Fruit fly (Drosophila melanogaster): ENCODE data around the gene cv.

The cv gene

DNA sequence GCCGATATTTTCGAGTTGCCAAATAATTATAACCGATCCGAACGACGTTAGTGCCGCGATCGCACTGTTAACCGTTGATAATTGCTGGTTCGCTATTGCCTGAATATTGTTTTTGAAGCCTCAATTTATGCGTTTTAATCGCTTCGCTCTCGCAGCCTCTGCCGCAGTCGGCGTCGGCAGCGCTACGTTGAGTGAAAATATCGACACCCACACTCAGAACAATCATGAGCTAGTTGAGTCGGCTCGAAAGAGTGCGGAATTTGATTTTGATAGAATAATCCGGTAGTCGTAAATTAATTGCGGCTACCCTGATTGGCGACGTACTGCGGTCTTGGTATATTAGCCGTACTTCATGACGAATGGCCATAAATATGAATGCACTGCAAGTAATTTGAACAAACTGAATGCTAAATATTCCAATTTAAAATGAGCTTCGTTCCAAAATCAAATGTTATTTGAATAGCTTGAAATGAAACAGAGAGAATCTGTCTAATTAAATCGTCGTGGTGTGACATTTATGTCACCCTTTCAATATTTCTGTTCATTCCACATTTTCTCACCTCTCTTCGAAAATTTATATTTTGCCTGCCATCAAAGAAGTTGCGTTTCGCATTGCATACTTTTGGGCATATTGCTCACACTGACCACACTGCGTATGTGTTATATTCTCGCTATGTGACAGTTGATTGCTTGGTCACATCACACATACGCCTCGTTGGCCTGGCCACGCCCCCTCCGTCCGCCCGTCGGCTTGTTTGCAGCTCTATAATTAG, 25.8 kb downstream of the cv start:
- TF ChIP-seq noc (tag; optimal IDR thresholded peaks at IDR 0.05), result peak; percentile 95

DNA sequence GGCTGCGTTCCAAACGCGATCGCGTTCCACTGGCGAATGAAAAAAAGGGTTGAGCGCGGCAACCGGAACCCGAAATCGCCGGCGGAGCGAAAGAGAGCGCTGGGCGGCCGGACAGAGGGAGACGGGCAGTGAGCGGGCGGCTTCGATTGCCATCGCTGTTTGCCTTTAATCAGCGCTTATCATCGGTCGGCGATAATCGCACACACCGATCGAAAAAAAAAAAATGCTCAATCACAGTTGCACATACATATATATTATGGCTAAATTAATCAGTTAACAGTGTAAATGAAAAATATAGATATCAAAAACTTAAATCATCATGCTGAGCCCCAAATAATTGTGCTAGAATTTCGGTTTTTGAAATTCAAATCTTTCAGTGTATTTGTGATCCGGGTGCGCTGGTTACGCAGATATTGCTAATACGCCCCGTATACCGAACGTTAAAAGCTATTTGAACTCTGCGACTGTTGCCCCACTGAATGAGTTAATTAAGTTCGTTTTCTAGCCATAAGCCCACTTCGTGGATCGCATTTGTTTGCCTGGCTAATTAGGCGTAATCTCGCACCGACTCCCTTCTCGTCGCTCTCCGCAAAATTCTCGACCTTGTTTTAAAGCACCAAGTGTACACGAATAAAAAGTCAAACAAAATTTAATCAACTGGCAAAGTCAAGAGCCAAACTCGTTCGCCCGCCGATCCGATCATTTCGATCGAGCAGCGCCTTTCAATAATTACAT, 28.1 kb downstream of the cv start, which contains the start of gene CG33080:
TSS of gene CG33080 (minus strand) at position 38 of the 735 bp plus-strand sequence.
- no peak for TF ChIP-seq noc (tag; optimal IDR thresholded peaks at IDR 0.05)

DNA sequence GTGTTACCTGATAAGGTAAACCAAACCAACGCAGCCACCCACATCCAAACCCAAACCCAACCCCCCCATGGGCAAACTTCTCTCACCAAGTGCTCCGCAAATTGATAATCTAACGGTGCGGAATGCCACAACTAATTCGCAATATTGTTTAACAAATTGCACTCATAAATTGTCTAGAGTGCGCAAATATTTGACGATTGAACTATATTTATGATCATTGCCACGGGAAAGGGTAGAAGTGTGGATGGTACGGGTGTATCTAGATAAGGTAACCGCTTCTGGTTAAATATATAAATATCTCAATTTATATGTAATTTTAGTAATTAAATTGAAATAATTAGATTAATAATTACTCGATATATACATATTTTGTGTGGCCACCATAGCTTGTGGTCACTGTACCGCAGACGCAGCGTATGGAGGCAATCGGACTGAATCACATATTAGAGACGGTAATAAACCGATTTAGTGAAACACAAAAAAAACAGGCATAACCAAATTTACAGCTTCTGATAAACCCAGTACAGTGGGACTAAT, 28.7 kb downstream of the cv start:
- peak; percentile 98 for TF ChIP-seq noc (tag; optimal IDR thresholded peaks at IDR 0.05)

dm6 chrX:5723577-5723976, 33.8 kb downstream of the cv start:
- no peak for TF ChIP-seq noc (tag; optimal IDR thresholded peaks at IDR 0.05)

dm6 chrX:5724151-5724699, 34.4 kb downstream of the cv start:
- TF ChIP-seq noc (tag; optimal IDR thresholded peaks at IDR 0.05), result no peak

dm6 chrX:5724744-5725185, 35.0 kb downstream of the cv start:
- no peak for TF ChIP-seq noc (tag; optimal IDR thresholded peaks at IDR 0.05)

dm6 chrX:5732440-5732839, 42.6 kb downstream of the cv start, which contains the start of gene CG15773:
CG15773 (plus strand) TSS chrX:5732740.
- no peak for TF ChIP-seq noc (tag; optimal IDR thresholded peaks at IDR 0.05)

DNA sequence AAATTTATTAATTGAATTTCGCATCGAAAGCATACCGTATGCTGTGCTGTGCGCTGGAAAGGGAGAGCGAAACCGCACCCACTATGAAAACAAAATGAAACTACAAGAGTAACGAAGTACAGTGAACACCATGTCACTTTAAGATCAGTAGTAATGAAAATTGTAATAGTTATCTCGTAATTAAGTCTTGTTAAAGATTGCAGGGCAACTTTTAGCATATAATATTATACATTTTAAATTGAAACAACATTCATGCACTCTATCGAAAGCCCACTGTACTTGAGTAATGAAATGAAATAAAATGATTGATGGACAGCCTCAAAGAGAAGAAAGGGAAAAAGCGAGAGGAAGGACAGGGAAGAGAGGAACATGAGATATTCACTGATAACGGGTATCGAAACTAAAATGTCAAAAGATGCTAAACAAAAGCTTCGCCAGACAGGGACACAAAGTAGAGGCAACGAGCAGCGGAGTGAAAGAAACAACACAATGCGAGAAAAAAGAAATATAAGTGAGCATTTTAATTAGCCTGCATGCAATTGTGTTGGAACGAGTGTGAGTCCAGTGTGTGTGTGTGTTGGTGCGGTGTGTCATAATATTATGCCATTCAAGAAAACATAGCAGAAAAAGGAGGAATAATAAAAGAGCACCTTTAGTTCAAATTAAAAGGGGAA, 45.6 kb downstream of the cv start:
- TF ChIP-seq noc (tag; optimal IDR thresholded peaks at IDR 0.05), result peak; percentile 97

DNA sequence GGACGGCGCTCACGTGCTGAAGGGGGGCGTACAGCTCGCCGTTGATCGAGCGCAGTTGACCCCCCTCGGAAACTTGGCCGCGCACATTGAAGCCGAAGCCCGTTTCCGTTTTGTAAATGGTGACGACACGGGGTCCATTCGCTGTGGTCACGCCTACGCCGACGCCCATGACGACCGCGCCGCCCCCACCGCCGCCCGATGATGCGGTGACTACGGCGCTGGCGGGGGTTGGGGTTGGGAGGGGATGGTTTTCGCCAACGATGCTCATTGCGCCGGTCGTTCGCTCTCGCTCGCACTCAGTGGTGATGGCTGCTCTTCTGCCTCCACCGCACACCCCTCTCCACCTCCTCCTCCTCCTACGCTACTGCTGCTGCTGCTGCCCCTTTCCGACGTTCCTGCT, 47.4 kb downstream of the cv start:
- TF ChIP-seq noc (tag; optimal IDR thresholded peaks at IDR 0.05), result no peak

dm6 chrX:5737676-5738220, 47.9 kb downstream of the cv start, which contains the start of gene Snx27:
Snx27 (minus strand) TSS chrX:5738031.
- TF ChIP-seq noc (tag; optimal IDR thresholded peaks at IDR 0.05), result peak; percentile 46

DNA sequence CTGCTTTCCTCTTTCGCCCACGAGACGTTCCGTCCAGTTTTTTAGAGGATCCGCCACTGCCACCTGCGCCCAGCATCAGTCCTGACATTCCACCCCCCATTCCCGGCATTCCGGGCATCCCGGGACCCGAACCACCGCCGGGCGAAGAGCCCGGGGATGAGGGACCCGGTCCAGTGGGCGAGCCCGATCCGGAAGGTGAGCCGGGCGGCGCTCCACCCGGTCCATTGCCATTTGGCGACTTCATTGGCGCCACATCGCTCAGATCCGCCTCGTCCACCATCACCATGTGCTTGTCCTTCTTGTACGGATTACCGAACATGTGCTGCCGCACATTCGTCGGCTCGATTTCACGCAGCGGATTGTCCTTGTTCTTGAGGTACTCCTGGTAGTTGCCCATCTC, 51.8 kb downstream of the cv start:
- TF ChIP-seq noc (tag; optimal IDR thresholded peaks at IDR 0.05), result no peak
